Fruit fly (Drosophila melanogaster): Measurements from ENCODE around the gene CG31122.

DNA sequence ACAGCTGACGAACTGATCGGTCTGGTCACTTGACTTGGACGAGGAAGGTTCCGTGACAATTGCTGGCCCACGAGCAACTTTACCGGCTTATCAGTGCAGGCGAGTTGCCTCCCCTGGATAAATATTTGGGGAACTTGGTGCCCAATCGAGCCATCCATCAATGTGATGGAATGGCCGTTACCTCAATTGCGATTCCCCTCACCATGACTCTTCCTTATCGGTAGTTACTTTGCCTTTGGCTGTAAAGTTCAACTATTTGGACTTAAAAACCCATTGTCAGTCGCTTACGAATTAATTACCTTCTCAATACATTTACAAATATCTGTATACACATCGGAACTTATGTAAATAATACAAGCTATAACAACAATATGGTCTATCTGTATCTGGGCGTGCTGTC, 22.9 kb downstream of the CG31122 start, which contains the start of gene Vha100-4:
- TF ChIP-seq CG6276 (GFP tag; optimal IDR thresholded peaks at IDR 0.05) (no peak), Hr38 (GFP tag; optimal IDR thresholded peaks at IDR 0.05) (no peak), Blimp-1 (GFP tag; optimal IDR thresholded peaks at IDR 0.05) (no peak), fkh (GFP tag; optimal IDR thresholded peaks at IDR 0.05) (no peak), CG15336 (GFP tag; IDR thresholded peaks at IDR 0.05) (no peak), Lpt (GFP tag; optimal IDR thresholded peaks at IDR 0.05) (no peak), salr (GFP tag; optimal IDR thresholded peaks at IDR 0.05) (no peak), CG6792 (GFP tag; optimal IDR thresholded peaks at IDR 0.05) (no peak), acj6 (GFP tag; optimal IDR thresholded peaks at IDR 0.05) (no peak), Sox15 (GFP tag; optimal IDR thresholded peaks at IDR 0.05) (no peak), dac (GFP tag; optimal IDR thresholded peaks at IDR 0.05) (no peak), CG10669 (GFP tag; optimal IDR thresholded peaks at IDR 0.05) (no peak)

Data from whole organism, prepupa.